Worm (Caenorhabditis elegans) whole organism, L1 larva: ENCODE measurements around the gene lgc-32.

Experiments
- F16B12.6 ChIP-seq: fragments of 150-350 bp; optimal IDR thresholded peaks from 2 replicates; lab custom pipeline; 2014; ENCODE audit warnings: missing biosample characterization, missing genetic modification characterization
- Y116A8C.19 ChIP-seq: sonication (generic microtip); optimal IDR thresholded peaks from 2 replicates; lab custom pipeline; 2016; ENCODE audit warnings: missing compliant biosample characterization, missing genetic modification characterization, borderline replicate concordance
- alr-1 ChIP-seq: fragments of 200-800 bp; sonication (Bioruptor generic); optimal IDR thresholded peaks from 2 replicates; lab custom pipeline; 2018; ENCODE audit warnings: borderline replicate concordance, mild to moderate bottlenecking, missing genetic modification characterization, missing compliant biosample characterization
- aly-2 ChIP-seq: fragments of 150-350 bp; optimal IDR thresholded peaks from 2 replicates; lab custom pipeline; 2014; ENCODE audit warnings: missing biosample characterization, missing genetic modification characterization
- blmp-1 ChIP-seq: fragments of 150-350 bp; optimal IDR thresholded peaks from 2 replicates; lab custom pipeline; 2014; ENCODE audit warnings: missing biosample characterization, missing genetic modification characterization
- ceh-63 ChIP-seq: fragments of 200-800 bp; sonication (Bioruptor generic); optimal IDR thresholded peaks from 2 replicates; lab custom pipeline; 2018; ENCODE audit warnings: mild to moderate bottlenecking, missing genetic modification characterization, missing compliant biosample characterization
- efl-1 ChIP-seq, 4 experiments: fragments of 150-350 bp; optimal IDR thresholded peaks in 3 of 4; peaks in 1 of 4; 1 replicate in 1 of 4; 2 replicates in 3 of 4; lab custom pipeline; 2014; ENCODE audit warnings: missing biosample characterization in 2 of 4, missing genetic modification characterization in 2 of 4, missing genetic modification reagents in 2 of 4
- egl-13 ChIP-seq: sonication (generic microtip); optimal IDR thresholded peaks from 2 replicates; lab custom pipeline; 2016; ENCODE audit warnings: missing genotype, missing genetic modification reagents, missing genetic modification characterization, missing compliant biosample characterization
- egl-27 ChIP-seq, 2 experiments: fragments of 150-350 bp in 1 of 2; sonication (generic microtip); optimal IDR thresholded peaks; 3 replicates each; lab custom pipeline; 2017 to 2018; ENCODE audit warnings: missing biosample characterization in 2 of 2, missing genetic modification characterization in 2 of 2, missing genetic modification reagents in 2 of 2
- fkh-10 ChIP-seq: sonication (generic microtip); optimal IDR thresholded peaks from 2 replicates; lab custom pipeline; 2017; ENCODE audit warnings: missing biosample characterization, missing genetic modification reagents, missing genetic modification characterization
- fkh-4 ChIP-seq: sonication (generic microtip); optimal IDR thresholded peaks from 2 replicates; lab custom pipeline; 2016; ENCODE audit warnings: missing compliant biosample characterization, missing genetic modification characterization, borderline replicate concordance
- fkh-8 ChIP-seq: sonication (generic microtip); optimal IDR thresholded peaks from 2 replicates; lab custom pipeline; 2016; ENCODE audit warnings: mild to moderate bottlenecking, missing genetic modification characterization, missing compliant biosample characterization
- grh-1 ChIP-seq: fragments of 200-800 bp; sonication (Bioruptor generic); IDR thresholded peaks from 2 replicates; pipeline ENCODE4 v1.3.6; 2022; ENCODE audit warnings: missing genetic modification reagents, missing genetic modification characterization, missing compliant biosample characterization
- hlh-17 ChIP-seq: fragments of 200-800 bp; sonication (Bioruptor generic); optimal IDR thresholded peaks from 2 replicates; lab custom pipeline; 2018; ENCODE audit warnings: missing genetic modification characterization, mild to moderate bottlenecking, missing compliant biosample characterization, moderate library complexity, borderline replicate concordance
- hlh-4 ChIP-seq: sonication (generic microtip); optimal IDR thresholded peaks from 2 replicates; lab custom pipeline; 2016; ENCODE audit warnings: mild to moderate bottlenecking, missing genetic modification characterization, missing compliant biosample characterization
- isw-1 ChIP-seq: fragments of 200-800 bp; sonication (Bioruptor generic); IDR thresholded peaks from 2 replicates; pipeline ENCODE4 v1.3.6; 2022; ENCODE audit warnings: missing genetic modification characterization, missing compliant biosample characterization
- lin-14 ChIP-seq: fragments of 200-800 bp; sonication (Bioruptor generic); optimal IDR thresholded peaks from 2 replicates; lab custom pipeline; 2018; ENCODE audit warnings: mild to moderate bottlenecking, missing genetic modification characterization, moderate library complexity, missing compliant biosample characterization
- lin-15B ChIP-seq: fragments of 150-350 bp; sonication (generic microtip); optimal IDR thresholded peaks from 3 replicates; lab custom pipeline; 2014; ENCODE audit warnings: missing biosample characterization, missing genetic modification characterization
- lsy-2 ChIP-seq, 2 experiments: fragments of 150-350 bp; optimal IDR thresholded peaks; 2 replicates each; lab custom pipeline; 2014; ENCODE audit warnings: missing biosample characterization in 2 of 2, missing genetic modification characterization in 2 of 2
- mdl-1 ChIP-seq, 2 experiments: fragments of 150-350 bp; optimal IDR thresholded peaks; 2 replicates each; lab custom pipeline; 2014 to 2017; ENCODE audit warnings: missing biosample characterization in 2 of 2, missing genetic modification characterization in 2 of 2, inconsistent platforms in 1 of 2
- nhr-12 ChIP-seq: sonication (generic microtip); optimal IDR thresholded peaks from 2 replicates; lab custom pipeline; 2017; ENCODE audit warnings: missing biosample characterization, missing genetic modification characterization
- nhr-28 ChIP-seq: fragments of 150-350 bp; optimal IDR thresholded peaks from 2 replicates; lab custom pipeline; 2014; ENCODE audit warnings: missing biosample characterization, missing genetic modification characterization
- nhr-47 ChIP-seq: sonication (generic microtip); optimal IDR thresholded peaks from 2 replicates; lab custom pipeline; 2016; ENCODE audit warnings: mild to moderate bottlenecking, missing genetic modification characterization, moderate library complexity, missing compliant biosample characterization
- nhr-71 ChIP-seq: sonication (generic microtip); optimal IDR thresholded peaks from 2 replicates; lab custom pipeline; 2016; ENCODE audit warnings: mild to moderate bottlenecking, missing genetic modification characterization, moderate library complexity, missing compliant biosample characterization
- nhr-76 ChIP-seq: sonication (generic microtip); optimal IDR thresholded peaks from 2 replicates; lab custom pipeline; 2017; ENCODE audit warnings: missing biosample characterization, missing genetic modification characterization
- pag-3 ChIP-seq: sonication (generic microtip); optimal IDR thresholded peaks from 2 replicates; lab custom pipeline; 2017; ENCODE audit warnings: missing genetic modification characterization, mild to moderate bottlenecking, missing compliant biosample characterization, antibody characterized with exemption, borderline replicate concordance; ENCODE audit not compliant: insufficient read depth
- skn-1 ChIP-seq: fragments of 150-350 bp; optimal IDR thresholded peaks from 2 replicates; lab custom pipeline; 2014; ENCODE audit warnings: missing biosample characterization, missing genetic modification characterization
- snpc-4 ChIP-seq: fragments of 150-350 bp; optimal IDR thresholded peaks from 2 replicates; lab custom pipeline; 2014; ENCODE audit warnings: missing biosample characterization, missing genetic modification characterization
- snu-23 ChIP-seq: sonication (generic microtip); optimal IDR thresholded peaks from 2 replicates; lab custom pipeline; 2016; ENCODE audit warnings: missing genetic modification characterization, missing compliant biosample characterization
- sox-4 ChIP-seq: sonication (generic microtip); optimal IDR thresholded peaks from 2 replicates; lab custom pipeline; 2016; ENCODE audit warnings: missing genetic modification characterization, missing compliant biosample characterization
- tbx-2 ChIP-seq: sonication (generic microtip); optimal IDR thresholded peaks from 2 replicates; lab custom pipeline; 2016; ENCODE audit warnings: missing genetic modification characterization, missing compliant biosample characterization
- tlp-1 ChIP-seq: fragments of 150-350 bp; optimal IDR thresholded peaks from 2 replicates; lab custom pipeline; 2014; ENCODE audit warnings: missing biosample characterization, missing genetic modification characterization
- unc-130 ChIP-seq: fragments of 150-350 bp; optimal IDR thresholded peaks from 2 replicates; lab custom pipeline; 2017; ENCODE audit warnings: missing biosample characterization, missing genetic modification characterization, inconsistent platforms
- unc-30 ChIP-seq: sonication (generic microtip); optimal IDR thresholded peaks from 2 replicates; lab custom pipeline; 2017; ENCODE audit warnings: missing biosample characterization, missing genetic modification characterization
- unc-98 ChIP-seq: fragments of 200-800 bp; sonication (Bioruptor generic); IDR thresholded peaks from 2 replicates; pipeline ENCODE4 v1.3.6; 2022; ENCODE audit warnings: missing genetic modification characterization, missing compliant biosample characterization
- ztf-11 ChIP-seq, 2 experiments: sonication (generic microtip); optimal IDR thresholded peaks; 2 replicates each; lab custom pipeline; 2016 to 2017; ENCODE audit warnings: missing genetic modification characterization in 2 of 2, missing biosample characterization in 1 of 2, missing compliant biosample characterization in 1 of 2

lgc-32 gene

ce11 chrX:688602-689001 lies 16.7 kb downstream of the lgc-32 start:
- peak; percentile 8 for TF ChIP-seq tbx-2 (tag; lab: Kevin White, UChicago)
- no peak for TF ChIP-seq unc-130 (tag; lab: Kevin White, UChicago)
- no peak for TF ChIP-seq Y116A8C.19
- no peak for TF ChIP-seq alr-1 (tag; lab: Kevin White, UChicago)
- no peak for TF ChIP-seq skn-1 (tag; lab: Kevin White, UChicago)
- no peak for TF ChIP-seq nhr-76 (tag; lab: Kevin White, UChicago)
- no peak for TF ChIP-seq snu-23 (GFP tag; lab: Kevin White, UChicago)
- peak; percentile 54 for TF ChIP-seq ceh-63
- TF ChIP-seq lin-14 (GFP tag; lab: Kevin White, UChicago) = peak; percentile 54
- no peak for TF ChIP-seq unc-98 (GFP tag; lab: Robert Waterston, UW)

ce11 chrX:691613-692012 lies 19.7 kb downstream of the lgc-32 start, which contains the start of gene ncam-1:
TSS of gene ncam-1 (plus strand) at chrX:691913.
- no peak for TF ChIP-seq nhr-28 (tag; lab: Kevin White, UChicago)
- no peak for TF ChIP-seq fkh-10 (GFP tag; lab: Kevin White, UChicago)
- no peak for TF ChIP-seq egl-13 (tag; lab: Kevin White, UChicago)
- no peak for TF ChIP-seq F16B12.6 (tag; lab: Kevin White, UChicago)
- no peak for TF ChIP-seq unc-130 (tag; lab: Kevin White, UChicago)
- no peak for TF ChIP-seq tbx-2 (tag; lab: Kevin White, UChicago)
- no peak for TF ChIP-seq isw-1 (GFP tag; lab: Robert Waterston, UW)
- no peak for TF ChIP-seq fkh-8 (tag; lab: Kevin White, UChicago)
- no peak for TF ChIP-seq grh-1 (GFP tag; lab: Robert Waterston, UW)

- TF ChIP-seq ztf-11 (tag; optimal IDR thresholded peaks at IDR 0.05; lab: Kevin White, UChicago) = no peak
- TF ChIP-seq efl-1 (optimal IDR thresholded peaks at IDR 0.05; lab: Kevin White, UChicago) = no peak
- TF ChIP-seq efl-1 (GFP tag; optimal IDR thresholded peaks at IDR 0.05 in 1 of 2; lab: Kevin White, UChicago) = peak in 1 of 2 experiments; percentile 37
Observed at ce11 chrX:696253-696652, 24.3 kb downstream of the lgc-32 start.

ce11 chrX:706490-706889 lies 34.6 kb downstream of the lgc-32 start, which contains the start of gene M02A10.1:
TSS of gene M02A10.1 (plus strand) at chrX:706790.
- no peak for TF ChIP-seq egl-27 (tag; optimal IDR thresholded peaks at IDR 0.05; lab: Kevin White, UChicago)

ce11 chrX:714398-714797 lies 42.5 kb downstream of the lgc-32 start, which contains the start of gene irk-2:
TSS of gene irk-2 (minus strand) at chrX:714498.
- TF ChIP-seq pag-3 (tag; lab: Kevin White, UChicago) (no peak), nhr-47 (tag; lab: Kevin White, UChicago) (no peak), sox-4 (no peak), unc-30 (tag; lab: Kevin White, UChicago) (no peak), aly-2 (tag; lab: Kevin White, UChicago) (no peak), nhr-71 (tag; lab: Kevin White, UChicago) (no peak), snpc-4 (tag; lab: Kevin White, UChicago) (no peak), hlh-4 (no peak), egl-27 (tag; optimal IDR thresholded peaks at IDR 0.05; lab: Kevin White, UChicago) (no peak), lsy-2 (tag; optimal IDR thresholded peaks at IDR 0.05; lab: Kevin White, UChicago) (no peak), lin-15B (tag; lab: Kevin White, UChicago) (no peak), blmp-1 (tag; lab: Kevin White, UChicago) (no peak), nhr-12 (tag; lab: Kevin White, UChicago) (no peak), fkh-8 (tag; lab: Kevin White, UChicago) (no peak), fkh-4 (tag; lab: Kevin White, UChicago) (no peak), hlh-17 (GFP tag; lab: Kevin White, UChicago) (no peak), tlp-1 (tag; lab: Kevin White, UChicago) (no peak), mdl-1 (tag; optimal IDR thresholded peaks at IDR 0.05; lab: Kevin White, UChicago) (no peak)
